Worm (Caenorhabditis elegans) whole organism, mixed stage, embryonic: ENCODE results near the gene rnp-7.

Experiments used
- blmp-1 ChIP-seq: fragments of 150-350 bp; optimal IDR thresholded peaks from 2 replicates; lab custom pipeline; 2014; ENCODE audit warnings: missing biosample characterization, missing genetic modification characterization
- ceh-83 ChIP-seq: fragments of 200-800 bp; sonication (Bioruptor generic); optimal IDR thresholded peaks from 2 replicates; lab custom pipeline; 2018; ENCODE audit warnings: mild to moderate bottlenecking, missing genetic modification characterization, missing compliant biosample characterization
- flh-1 ChIP-seq: fragments of 200-800 bp; sonication (Bioruptor generic); optimal IDR thresholded peaks from 2 replicates; lab custom pipeline; 2018; ENCODE audit warnings: mild to moderate bottlenecking, missing genetic modification characterization, moderate library complexity, missing compliant biosample characterization
- lin-13 ChIP-seq: fragments of 150-350 bp; optimal IDR thresholded peaks from 2 replicates; lab custom pipeline; 2014; ENCODE audit warnings: missing biosample characterization, missing genetic modification characterization
- mep-1 ChIP-seq: fragments of 150-350 bp; optimal IDR thresholded peaks from 2 replicates; lab custom pipeline; 2017; ENCODE audit warnings: missing biosample characterization, missing genetic modification reagents, missing genetic modification characterization, inconsistent platforms
- nhr-12 ChIP-seq: fragments of 150-350 bp; optimal IDR thresholded peaks from 2 replicates; lab custom pipeline; 2014; ENCODE audit warnings: missing biosample characterization, missing genetic modification characterization
- nhr-76 ChIP-seq: sonication (generic microtip); optimal IDR thresholded peaks from 2 replicates; lab custom pipeline; 2017; ENCODE audit warnings: missing biosample characterization, missing genetic modification characterization
- pha-4 ChIP-seq: fragments of 150-350 bp; optimal IDR thresholded peaks from 2 replicates; lab custom pipeline; 2018; ENCODE audit warnings: missing biosample characterization, missing genetic modification reagents, missing genetic modification characterization
- ztf-11 ChIP-seq: fragments of 150-350 bp; optimal IDR thresholded peaks from 2 replicates; lab custom pipeline; 2014; ENCODE audit warnings: missing biosample characterization, missing genetic modification characterization

DNA sequence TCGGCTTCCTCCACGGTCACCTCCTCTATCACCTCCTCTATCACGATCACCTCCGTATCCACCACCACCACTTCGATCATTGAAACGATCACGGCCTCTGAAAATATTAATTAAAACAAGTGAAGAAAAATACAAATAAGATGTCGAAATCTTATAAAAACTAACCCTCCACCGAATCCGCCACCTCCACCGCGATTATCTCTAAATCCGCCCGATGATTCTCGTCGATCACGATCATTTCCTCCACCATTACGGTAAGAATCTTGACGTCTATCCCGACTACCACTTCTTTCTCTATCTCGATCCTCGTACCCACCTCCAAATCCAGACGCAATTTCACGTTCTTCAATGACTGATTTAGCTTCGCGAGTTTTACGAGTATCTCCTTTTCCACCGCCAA is 1.7 kb downstream of the rnp-7 start:
- no peak for TF ChIP-seq nhr-12 (tag; lab: Kevin White, UChicago)
- no peak for TF ChIP-seq lin-13 (tag; lab: Kevin White, UChicago)
- TF ChIP-seq blmp-1 (tag; lab: Kevin White, UChicago): no peak
- TF ChIP-seq mep-1 (tag; lab: Kevin White, UChicago): no peak
- TF ChIP-seq ztf-11: no peak
- TF ChIP-seq flh-1 (GFP tag; lab: Kevin White, UChicago): no peak
- TF ChIP-seq pha-4 (tag; lab: Kevin White, UChicago): no peak
- no peak for TF ChIP-seq ceh-83 (GFP tag; lab: Kevin White, UChicago)
- TF ChIP-seq nhr-76 (tag; lab: Kevin White, UChicago): no peak
